Worm (Caenorhabditis elegans) whole organism, young adult: Measurements from ENCODE around the gene nstp-10.

ENCODE experiments used
- F52B5.7 ChIP-seq: sonication (generic microtip); optimal IDR thresholded peaks from 2 replicates; lab custom pipeline; 2016; ENCODE audit warnings: mild to moderate bottlenecking, missing genetic modification characterization, missing compliant biosample characterization
- F57A8.1 ChIP-seq: fragments of 200-800 bp; sonication (Bioruptor generic); optimal IDR thresholded peaks from 2 replicates; lab custom pipeline; 2018; ENCODE audit warnings: mild to moderate bottlenecking, missing genetic modification characterization, moderate library complexity, missing compliant biosample characterization
- Y79H2A.3 ChIP-seq: fragments of 200-800 bp; sonication (Bioruptor generic); conservative IDR thresholded peaks from 2 replicates; pipeline ENCODE4 v1.3.6; 2022; ENCODE audit warnings: missing genetic modification reagents, missing genetic modification characterization, missing compliant biosample characterization
- attf-6 ChIP-seq: fragments of 200-800 bp; sonication (Bioruptor generic); IDR thresholded peaks from 2 replicates; pipeline ENCODE4 v1.3.6; 2022; ENCODE audit warnings: missing genetic modification reagents, missing genetic modification characterization, missing compliant biosample characterization
- ceh-40 ChIP-seq: fragments of 200-800 bp; sonication (Bioruptor generic); IDR thresholded peaks from 2 replicates; pipeline ENCODE4 v1.3.6; 2022; ENCODE audit warnings: missing genetic modification characterization, missing compliant biosample characterization
- dox-1 ChIP-seq: fragments of 200-800 bp; sonication (Bioruptor generic); IDR thresholded peaks from 2 replicates; pipeline ENCODE4 v1.3.6; 2022; ENCODE audit warnings: missing genetic modification reagents, missing genetic modification characterization, missing compliant biosample characterization
- ekl-4 ChIP-seq: fragments of 200-800 bp; sonication (Bioruptor generic); IDR thresholded peaks from 2 replicates; pipeline ENCODE4 v1.3.6; 2022; ENCODE audit warnings: missing genetic modification reagents, missing genetic modification characterization, missing compliant biosample characterization
- madf-10 ChIP-seq: sonication (generic microtip); optimal IDR thresholded peaks from 2 replicates; lab custom pipeline; 2016; ENCODE audit warnings: mild to moderate bottlenecking, missing genetic modification characterization, missing compliant biosample characterization
- nfya-1 ChIP-seq: sonication (generic microtip); optimal IDR thresholded peaks from 2 replicates; lab custom pipeline; 2017; ENCODE audit warnings: antibody characterized with exemption, missing compliant biosample characterization, missing genetic modification characterization, borderline replicate concordance; ENCODE audit not compliant: insufficient read depth
- rcor-1 ChIP-seq: fragments of 200-800 bp; sonication (Bioruptor generic); IDR thresholded peaks from 2 replicates; pipeline ENCODE4 v1.3.6; 2022; ENCODE audit warnings: missing genetic modification reagents, missing genetic modification characterization, missing compliant biosample characterization
- unc-130 ChIP-seq: sonication (generic microtip); optimal IDR thresholded peaks from 2 replicates; lab custom pipeline; 2016; ENCODE audit warnings: missing genetic modification reagents, missing genetic modification characterization, missing compliant biosample characterization
- ztf-3 ChIP-seq: fragments of 200-800 bp; sonication (Bioruptor generic); optimal IDR thresholded peaks from 2 replicates; lab custom pipeline; 2018; ENCODE audit warnings: mild to moderate bottlenecking, missing genetic modification characterization, missing compliant biosample characterization

DNA sequence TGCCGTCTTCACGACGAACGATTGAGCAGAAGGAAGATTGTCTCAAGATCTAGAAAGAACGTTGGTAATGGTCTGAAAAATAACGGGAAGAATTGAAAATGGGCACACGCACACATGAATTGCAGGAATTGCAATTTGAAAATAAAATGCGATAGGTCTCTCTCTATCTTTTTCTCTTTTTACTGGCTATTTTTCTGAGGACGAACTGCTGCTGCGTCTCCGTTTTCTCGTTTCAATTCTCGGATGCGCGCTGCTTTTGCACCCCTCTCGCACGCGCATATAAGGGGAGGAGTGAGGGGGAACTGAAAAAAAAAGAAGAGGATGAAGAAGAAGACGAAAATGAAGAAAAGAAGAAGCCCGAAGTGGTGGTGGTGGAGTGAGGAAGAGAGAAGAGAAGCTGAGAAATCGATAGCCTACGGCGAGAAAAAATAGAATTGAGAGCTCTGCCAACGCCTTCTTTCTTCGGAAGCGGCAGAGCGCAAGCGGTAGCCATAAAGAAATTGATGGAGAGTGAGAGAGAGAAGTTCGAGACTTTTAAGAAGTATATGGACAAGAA is 12.1 kb upstream of the nstp-10 start, which contains the start of gene rgef-1:
- TF ChIP-seq ztf-3 (GFP tag; lab: Kevin White, UChicago): no peak
- TF ChIP-seq dox-1 (GFP tag; lab: Robert Waterston, UW): no peak
- TF ChIP-seq nfya-1: no peak
- no peak for TF ChIP-seq madf-10 (tag; lab: Kevin White, UChicago)
- TF ChIP-seq attf-6 (GFP tag; lab: Robert Waterston, UW): no peak
- TF ChIP-seq unc-130: no peak
- no peak for TF ChIP-seq rcor-1 (GFP tag; lab: Robert Waterston, UW)
- TF ChIP-seq F57A8.1 (GFP tag; lab: Kevin White, UChicago): no peak
- TF ChIP-seq Y79H2A.3: no peak
- no peak for TF ChIP-seq ekl-4
- TF ChIP-seq F52B5.7 (tag; lab: Kevin White, UChicago): no peak
- no peak for TF ChIP-seq ceh-40
